Worm (Caenorhabditis elegans) whole organism, young adult: ENCODE measurements around the gene F54C8.7.

Source experiments
- K11D2.4 ChIP-seq: fragments of 200-800 bp; sonication (Bioruptor generic); IDR thresholded peaks from 2 replicates; pipeline ENCODE4 v1.3.6; 2022; ENCODE audit warnings: missing genetic modification reagents, missing genetic modification characterization, missing compliant biosample characterization
- akir-1 ChIP-seq: fragments of 200-800 bp; sonication (Bioruptor generic); optimal IDR thresholded peaks from 2 replicates; lab custom pipeline; 2018; ENCODE audit warnings: mild to moderate bottlenecking, missing genetic modification characterization, moderate library complexity, missing compliant biosample characterization
- attf-5 ChIP-seq: fragments of 200-800 bp; sonication (Bioruptor generic); optimal IDR thresholded peaks from 2 replicates; lab custom pipeline; 2018; ENCODE audit warnings: mild to moderate bottlenecking, missing genetic modification characterization, missing compliant biosample characterization
- bed-1 ChIP-seq: fragments of 200-800 bp; sonication (Bioruptor generic); IDR thresholded peaks from 2 replicates; pipeline ENCODE4 v1.3.6; 2022; ENCODE audit warnings: missing genetic modification reagents, missing genetic modification characterization, missing compliant biosample characterization
- ceh-100 ChIP-seq: fragments of 200-800 bp; sonication (Bioruptor generic); IDR thresholded peaks from 2 replicates; pipeline ENCODE4 v1.3.6; 2022; ENCODE audit warnings: missing genetic modification reagents, missing genetic modification characterization, missing compliant biosample characterization
- ekl-4 ChIP-seq: fragments of 200-800 bp; sonication (Bioruptor generic); IDR thresholded peaks from 2 replicates; pipeline ENCODE4 v1.3.6; 2022; ENCODE audit warnings: missing genetic modification reagents, missing genetic modification characterization, missing compliant biosample characterization
- mcd-1 ChIP-seq: fragments of 200-800 bp; sonication (Bioruptor generic); IDR thresholded peaks from 2 replicates; pipeline ENCODE4 v1.3.6; 2022; ENCODE audit warnings: missing genetic modification reagents, missing genetic modification characterization, missing compliant biosample characterization
- nfyb-1 ChIP-seq: fragments of 200-800 bp; sonication (Bioruptor generic); IDR thresholded peaks from 2 replicates; pipeline ENCODE4 v1.3.6; 2022; ENCODE audit warnings: missing genetic modification reagents, missing genetic modification characterization, missing compliant biosample characterization
- nhr-80 ChIP-seq: sonication (generic microtip); optimal IDR thresholded peaks from 2 replicates; lab custom pipeline; 2016; ENCODE audit warnings: missing genetic modification characterization, missing compliant biosample characterization
- pbrm-1 ChIP-seq: fragments of 200-800 bp; sonication (Bioruptor generic); IDR thresholded peaks from 2 replicates; pipeline ENCODE4 v1.3.6; 2022; ENCODE audit warnings: missing genetic modification reagents, missing genetic modification characterization, missing compliant biosample characterization
- sea-2 ChIP-seq: fragments of 200-800 bp; sonication (Bioruptor generic); IDR thresholded peaks from 2 replicates; pipeline ENCODE4 v1.3.6; 2022; ENCODE audit warnings: missing genetic modification characterization, missing compliant biosample characterization
- unc-62 ChIP-seq: fragments of 150-350 bp; optimal IDR thresholded peaks from 2 replicates; lab custom pipeline; 2014; ENCODE audit warnings: missing biosample characterization, missing genetic modification reagents, missing genetic modification characterization
- zim-3 ChIP-seq: sonication (generic microtip); optimal IDR thresholded peaks from 2 replicates; lab custom pipeline; 2017; ENCODE audit warnings: mild to moderate bottlenecking, missing genetic modification characterization, moderate library complexity, missing compliant biosample characterization

- TF ChIP-seq akir-1 (GFP tag; lab: Kevin White, UChicago) (no peak), zim-3 (tag; lab: Kevin White, UChicago) (no peak), unc-62 (GFP tag; lab: Kevin White, UChicago) (no peak), ceh-100 (GFP tag; lab: Robert Waterston, UW) (no peak), mcd-1 (GFP tag; lab: Robert Waterston, UW) (no peak), attf-5 (GFP tag; lab: Kevin White, UChicago) (no peak), pbrm-1 (GFP tag; lab: Robert Waterston, UW) (no peak), K11D2.4 (no peak), ekl-4 (GFP tag; lab: Robert Waterston, UW) (no peak), bed-1 (GFP tag; lab: Robert Waterston, UW) (no peak), sea-2 (GFP tag; lab: Robert Waterston, UW) (no peak), nhr-80 (tag; lab: Kevin White, UChicago) (peak; percentile 53), nfyb-1 (GFP tag; lab: Robert Waterston, UW) (no peak)
Observed at ce11 chrIII:9476564-9476963, 22.7 kb upstream of the F54C8.7 start.
